Fruit fly (Drosophila melanogaster): ENCODE results near the gene CG2604.

The CG2604 gene

DNA sequence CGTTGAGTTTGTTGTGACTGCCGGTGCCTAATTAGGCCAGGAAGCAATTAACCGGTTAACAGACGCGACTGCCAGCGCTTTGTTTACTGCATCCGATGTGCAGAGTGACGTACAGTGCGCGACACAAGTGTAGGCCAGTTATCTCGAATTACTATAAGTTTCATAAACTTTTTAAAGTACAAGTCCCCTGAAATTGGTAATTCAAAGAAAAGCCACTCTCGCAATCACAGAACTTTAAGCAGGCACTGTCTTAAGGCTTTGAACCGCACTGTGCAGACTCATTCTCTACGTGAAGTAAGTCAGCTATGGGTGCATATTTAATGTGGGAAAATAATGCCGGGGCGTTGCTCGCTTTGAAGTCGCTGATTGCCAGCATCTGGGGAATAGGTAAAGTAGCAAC, 13.7 kb downstream of the CG2604 start (continued):
- no peak for TF ChIP-seq CG11723 (GFP tag; optimal IDR thresholded peaks at IDR 0.05)
- no peak for TF ChIP-seq chinmo (GFP tag; IDR thresholded peaks at IDR 0.05; ENCODE audit: partially characterized antibody)
- TF ChIP-seq abd-A (tag; optimal IDR thresholded peaks at IDR 0.05) = no peak
- no peak for TF ChIP-seq BEAF-32 (GFP tag; optimal IDR thresholded peaks at IDR 0.05)
- TF ChIP-seq tx (GFP tag; optimal IDR thresholded peaks at IDR 0.05) = no peak
- peak in 1 of 3 experiments; percentile 0 for TF ChIP-seq Stat92E (GFP tag; optimal IDR thresholded peaks at IDR 0.05)
- no peak for TF ChIP-seq fd3F (GFP tag; optimal IDR thresholded peaks at IDR 0.05)
- no peak for TF ChIP-seq CG11560 (tag; IDR thresholded peaks at IDR 0.05)
- peak; percentile 80 for TF ChIP-seq ci (GFP tag; IDR thresholded peaks at IDR 0.05)
- no peak for TF ChIP-seq ham (GFP tag; IDR thresholded peaks at IDR 0.05)
- no peak for TF ChIP-seq CG9215 (GFP tag; IDR thresholded peaks at IDR 0.05)
- no peak for TF ChIP-seq zf30C (GFP tag; optimal IDR thresholded peaks at IDR 0.05)
- TF ChIP-seq gt (GFP tag; IDR thresholded peaks at IDR 0.05) = no peak
- TF ChIP-seq CG6272 (GFP tag; IDR thresholded peaks at IDR 0.05) = no peak
- no peak for TF ChIP-seq YL-1 (GFP tag; optimal IDR thresholded peaks at IDR 0.05)
- no peak for TF ChIP-seq NC2α (GFP tag; optimal IDR thresholded peaks at IDR 0.05)
- no peak for TF ChIP-seq Mad (GFP tag; optimal IDR thresholded peaks at IDR 0.05)
- peak; percentile 60 for TF ChIP-seq CG18262 (tag; optimal IDR thresholded peaks at IDR 0.05)
- no peak for TF ChIP-seq Dll (GFP tag; IDR thresholded peaks at IDR 0.05; ENCODE audit: partially characterized antibody)
- TF ChIP-seq sob (GFP tag; IDR thresholded peaks at IDR 0.05) = no peak
- TF ChIP-seq CG9817 (tag; optimal IDR thresholded peaks at IDR 0.05) = no peak
- TF ChIP-seq MBD-R2 (GFP tag; IDR thresholded peaks at IDR 0.05) = no peak
- no peak for TF ChIP-seq stwl (tag; optimal IDR thresholded peaks at IDR 0.05)
- no peak for TF ChIP-seq CG34224 (GFP tag; IDR thresholded peaks at IDR 0.05; ENCODE audit: partially characterized antibody)
- no peak for TF ChIP-seq salm (tag; optimal IDR thresholded peaks at IDR 0.05)
- TF ChIP-seq hkb (optimal IDR thresholded peaks at IDR 0.05) = no peak
- peak; percentile 55 for TF ChIP-seq hkb (GFP tag; IDR thresholded peaks at IDR 0.05)
- peak; percentile 27; the same call in 1 of the 3 replicates for TF ChIP-seq row (GFP tag; IDR thresholded peaks at IDR 0.05)
- TF ChIP-seq nerfin-2 (GFP tag; IDR thresholded peaks at IDR 0.05; ENCODE audit: partially characterized antibody) = no peak
- TF ChIP-seq CG16863 (GFP tag; optimal IDR thresholded peaks at IDR 0.05) = no peak
- peak; percentile 40 for TF ChIP-seq nmo (GFP tag; optimal IDR thresholded peaks at IDR 0.05)
- TF ChIP-seq crol (GFP tag; IDR thresholded peaks at IDR 0.05) = no peak
- TF ChIP-seq CG9797 (GFP tag; optimal IDR thresholded peaks at IDR 0.05) = no peak
- peak; percentile 6 for TF ChIP-seq Myb (GFP tag; optimal IDR thresholded peaks at IDR 0.05)
- no peak for TF ChIP-seq psq (GFP tag; optimal IDR thresholded peaks at IDR 0.05)
- no peak for TF ChIP-seq CG3163 (GFP tag; optimal IDR thresholded peaks at IDR 0.05)
- no peak for TF ChIP-seq mam (GFP tag; optimal IDR thresholded peaks at IDR 0.05)
- no peak for TF ChIP-seq dpn (GFP tag; optimal IDR thresholded peaks at IDR 0.05)
- no peak for TF ChIP-seq CG18764 (GFP tag; optimal IDR thresholded peaks at IDR 0.05)
- no peak for TF ChIP-seq CG4617 (GFP tag; optimal IDR thresholded peaks at IDR 0.05; ENCODE audit: borderline replicate concordance)
- TF ChIP-seq CG3407 (GFP tag; optimal IDR thresholded peaks at IDR 0.05) = peak; percentile 8
- TF ChIP-seq Ravus (GFP tag; IDR thresholded peaks at IDR 0.05) = no peak
- no peak for TF ChIP-seq Gsc (GFP tag; IDR thresholded peaks at IDR 0.05)
- peak in 1 of 2 experiments; percentile 55 for TF ChIP-seq chif (GFP tag; optimal IDR thresholded peaks at IDR 0.05)
- TF ChIP-seq Lhr (GFP tag; optimal IDR thresholded peaks at IDR 0.05) = peak; percentile 3
- no peak for TF ChIP-seq al (GFP tag; IDR thresholded peaks at IDR 0.05)
- no peak for TF ChIP-seq scrt (GFP tag; optimal IDR thresholded peaks at IDR 0.05)
- no peak for TF ChIP-seq maf-S (GFP tag; optimal IDR thresholded peaks at IDR 0.05)
- no peak for TF ChIP-seq cato (GFP tag; optimal IDR thresholded peaks at IDR 0.05; ENCODE audit: borderline replicate concordance)
- no peak for TF ChIP-seq Tbp (GFP tag; optimal IDR thresholded peaks at IDR 0.05)
- no peak for TF ChIP-seq CG15073 (GFP tag; optimal IDR thresholded peaks at IDR 0.05)
- TF ChIP-seq lbe (GFP tag; optimal IDR thresholded peaks at IDR 0.05) = no peak
